Worm (Caenorhabditis elegans): ENCODE measurements around the gene C28A5.1.

ce11 chrIII:4453301-4453700 is 19.2 kb upstream of the C28A5.1 start:
- TF ChIP-seq madf-3 (GFP tag; IDR thresholded peaks at IDR 0.05): no peak
- no peak for TF ChIP-seq unc-62 (GFP tag; optimal IDR thresholded peaks at IDR 0.05)
- no peak for TF ChIP-seq let-607 (tag; optimal IDR thresholded peaks at IDR 0.05)
- no peak for TF ChIP-seq snpc-1.3 (tag; optimal IDR thresholded peaks at IDR 0.05; ENCODE audit: insufficient read depth)
- TF ChIP-seq cebp-1 (GFP tag; IDR thresholded peaks at IDR 0.05): no peak
- no peak for TF ChIP-seq cebp-1 (tag; optimal IDR thresholded peaks at IDR 0.05)
- no peak for TF ChIP-seq rec-8 (tag; optimal IDR thresholded peaks at IDR 0.05)
- TF ChIP-seq pbrm-1 (GFP tag; IDR thresholded peaks at IDR 0.05): no peak
- no peak for TF ChIP-seq Y56A3A.18 (GFP tag; IDR thresholded peaks at IDR 0.05)
- TF ChIP-seq aptf-3 (GFP tag; IDR thresholded peaks at IDR 0.05): no peak
- no peak for TF ChIP-seq nhr-120 (GFP tag; IDR thresholded peaks at IDR 0.05)
- no peak for TF ChIP-seq unc-130 (GFP tag; optimal IDR thresholded peaks at IDR 0.05)
- TF ChIP-seq zim-3 (tag; optimal IDR thresholded peaks at IDR 0.05): no peak
- TF ChIP-seq ets-4 (GFP tag; optimal IDR thresholded peaks at IDR 0.05): no peak
